Worm (Caenorhabditis elegans): ENCODE measurements around the gene F49E8.7.

F49E8.7 gene

DNA sequence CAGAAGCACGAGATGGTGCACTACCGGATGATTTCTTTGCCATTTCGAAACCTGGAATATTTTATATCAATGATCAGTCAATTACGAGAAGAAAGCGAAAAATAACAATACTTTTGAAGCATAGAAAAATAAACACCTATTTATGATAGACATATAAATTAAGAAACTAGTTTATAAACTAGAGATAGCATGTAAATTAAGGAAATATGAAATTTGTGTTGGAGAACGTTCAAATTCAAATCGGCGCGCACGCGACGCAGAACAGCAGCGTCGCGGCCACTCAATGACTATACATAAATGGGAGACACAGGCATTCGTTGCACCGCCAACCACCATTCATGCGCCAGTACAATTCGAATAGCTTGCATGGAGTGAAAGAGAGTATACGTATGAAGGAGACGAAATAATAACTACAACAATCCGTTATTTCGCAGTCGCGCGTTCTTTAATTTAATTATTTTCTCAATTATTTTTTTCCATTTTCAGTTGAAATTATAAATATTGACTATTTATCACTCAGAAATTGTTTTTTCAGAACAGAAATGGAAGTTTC is 24.0 kb upstream of the F49E8.7 start, which contains the start of the genes cec-5 and nol-10 (continued):
- no peak for TF ChIP-seq pha-4 (tag; optimal IDR thresholded peaks at IDR 0.05)
- TF ChIP-seq ztf-28 (GFP tag; IDR thresholded peaks at IDR 0.05) = 0 out of 2 replicates have a peak, but pooled peaks have one; percentile 27
- peak; percentile 93 for TF ChIP-seq D2030.7 (GFP tag; IDR thresholded peaks at IDR 0.05)
- TF ChIP-seq mcd-1 (GFP tag; IDR thresholded peaks at IDR 0.05) = peak; percentile 81
- TF ChIP-seq attf-3 (GFP tag; conservative IDR thresholded peaks at IDR 0.05) = peak; percentile 96
- TF ChIP-seq hrde-1 (tag; optimal IDR thresholded peaks at IDR 0.05; ENCODE audit: borderline replicate concordance) = peak; percentile 24
- TF ChIP-seq aptf-3 (GFP tag; IDR thresholded peaks at IDR 0.05) = no peak
- peak; percentile 57; the same call in 1 of the 2 replicates for TF ChIP-seq B0336.3 (GFP tag; IDR thresholded peaks at IDR 0.05)
- peak; percentile 73 for TF ChIP-seq tlf-1 (GFP tag; optimal IDR thresholded peaks at IDR 0.05)
- no peak for TF ChIP-seq F39B2.1 (GFP tag; IDR thresholded peaks at IDR 0.05)
- TF ChIP-seq K12H6.12 (tag; optimal IDR thresholded peaks at IDR 0.05) = peak; percentile 36
- TF ChIP-seq let-526 (GFP tag; IDR thresholded peaks at IDR 0.05) = no peak
- peak; percentile 92 for TF ChIP-seq F49E8.2 (tag; optimal IDR thresholded peaks at IDR 0.05; ENCODE audit: insufficient read depth)
- TF ChIP-seq madf-8 (GFP tag; conservative IDR thresholded peaks at IDR 0.05) = peak; percentile 41
- no peak for TF ChIP-seq F10E7.11 (tag; optimal IDR thresholded peaks at IDR 0.05)
- TF ChIP-seq ceh-100 (GFP tag; IDR thresholded peaks at IDR 0.05) = peak; percentile 83
- TF ChIP-seq F23B12.7 (tag; optimal IDR thresholded peaks at IDR 0.05; ENCODE audit: insufficient read depth) = peak; percentile 75
- no peak for TF ChIP-seq lsy-27 (tag; optimal IDR thresholded peaks at IDR 0.05; ENCODE audit: borderline replicate concordance, insufficient read depth)
- peak; percentile 97 for TF ChIP-seq snpc-1.3 (tag; optimal IDR thresholded peaks at IDR 0.05; ENCODE audit: insufficient read depth)
- TF ChIP-seq snpc-4 (GFP tag; optimal IDR thresholded peaks at IDR 0.05) = peak; percentile 77
- TF ChIP-seq snpc-4 (tag; optimal IDR thresholded peaks at IDR 0.05) = peak; percentile 76 to 89 (median 79)
- peak; percentile 77 for TF ChIP-seq dpl-1 (GFP tag; optimal IDR thresholded peaks at IDR 0.05)
- peak; percentile 62 for TF ChIP-seq lin-40 (tag; optimal IDR thresholded peaks at IDR 0.05)
- no peak for TF ChIP-seq ZK185.1 (tag; optimal IDR thresholded peaks at IDR 0.05; ENCODE audit: poor library complexity, severe bottlenecking)
- no peak for TF ChIP-seq Y67H2A.10 (GFP tag; conservative IDR thresholded peaks at IDR 0.05)
- TF ChIP-seq hlh-26 (GFP tag; conservative IDR thresholded peaks at IDR 0.05) = no peak
- TF ChIP-seq ceh-58 (GFP tag; IDR thresholded peaks at IDR 0.05) = no peak
- no peak for TF ChIP-seq hlh-12 (tag; optimal IDR thresholded peaks at IDR 0.05)
- TF ChIP-seq rcor-1 (GFP tag; IDR thresholded peaks at IDR 0.05) = no peak; the same call in 1 of the 2 replicates
- no peak for TF ChIP-seq nhr-179 (tag; optimal IDR thresholded peaks at IDR 0.05)
- TF ChIP-seq mes-4 (tag; optimal IDR thresholded peaks at IDR 0.05) = no peak
- TF ChIP-seq let-607 (tag; optimal IDR thresholded peaks at IDR 0.05) = peak in 1 of 2 experiments; percentile 41
- no peak for TF ChIP-seq ztf-6 (GFP tag; IDR thresholded peaks at IDR 0.05)
- TF ChIP-seq Y56A3A.18 (GFP tag; IDR thresholded peaks at IDR 0.05) = no peak
- TF ChIP-seq somi-1 (GFP tag; optimal IDR thresholded peaks at IDR 0.05) = no peak
- TF ChIP-seq cebp-1 (GFP tag; IDR thresholded peaks at IDR 0.05) = no peak
- TF ChIP-seq cebp-1 (tag; optimal IDR thresholded peaks at IDR 0.05) = peak; percentile 80
- no peak for TF ChIP-seq rpc-1 (optimal IDR thresholded peaks at IDR 0.05)
- TF ChIP-seq rpc-1 (tag; optimal IDR thresholded peaks at IDR 0.05) = peak; percentile 0
- peak; percentile 67 for TF ChIP-seq madf-10 (tag; optimal IDR thresholded peaks at IDR 0.05)
- no peak for TF ChIP-seq ceh-79 (tag; optimal IDR thresholded peaks at IDR 0.05)
- TF ChIP-seq C17E4.6 (GFP tag; IDR thresholded peaks at IDR 0.05) = peak; percentile 72; the same call in 1 of the 2 replicates
- TF ChIP-seq T07F8.4 (tag; optimal IDR thresholded peaks at IDR 0.05) = peak; percentile 12
- TF ChIP-seq ets-4 (GFP tag; optimal IDR thresholded peaks at IDR 0.05) = no peak
- peak; percentile 99 for TF ChIP-seq madf-3 (GFP tag; IDR thresholded peaks at IDR 0.05)
- TF ChIP-seq tbx-9 (tag; optimal IDR thresholded peaks at IDR 0.05; ENCODE audit: borderline replicate concordance) = no peak
- no peak for TF ChIP-seq die-1 (tag; optimal IDR thresholded peaks at IDR 0.05)
- TF ChIP-seq madf-6 (GFP tag; IDR thresholded peaks at IDR 0.05) = peak; percentile 82

All from whole organism, young adult.